Worm (Caenorhabditis elegans) whole organism, L4/young adult: ENCODE data around the gene R11G1.1.

Experiments
- W03F9.2 ChIP-seq: fragments of 150-350 bp; optimal IDR thresholded peaks from 2 replicates; lab custom pipeline; 2014; ENCODE audit warnings: missing biosample characterization, missing genetic modification characterization
- him-1 ChIP-seq: sonication (generic microtip); optimal IDR thresholded peaks from 2 replicates; lab custom pipeline; 2016; ENCODE audit warnings: missing genotype, missing genetic modification reagents, missing genetic modification characterization, missing compliant biosample characterization

- no peak for TF ChIP-seq him-1 (tag; lab: Kevin White, UChicago)
- TF ChIP-seq W03F9.2 = no peak
These were observed 47.0 kb downstream of the R11G1.1 start for ce11 chrX:3706319-3706718.
